Worm (Caenorhabditis elegans): Measurements from ENCODE around the gene C31A11.13.

The C31A11.13 gene

DNA sequence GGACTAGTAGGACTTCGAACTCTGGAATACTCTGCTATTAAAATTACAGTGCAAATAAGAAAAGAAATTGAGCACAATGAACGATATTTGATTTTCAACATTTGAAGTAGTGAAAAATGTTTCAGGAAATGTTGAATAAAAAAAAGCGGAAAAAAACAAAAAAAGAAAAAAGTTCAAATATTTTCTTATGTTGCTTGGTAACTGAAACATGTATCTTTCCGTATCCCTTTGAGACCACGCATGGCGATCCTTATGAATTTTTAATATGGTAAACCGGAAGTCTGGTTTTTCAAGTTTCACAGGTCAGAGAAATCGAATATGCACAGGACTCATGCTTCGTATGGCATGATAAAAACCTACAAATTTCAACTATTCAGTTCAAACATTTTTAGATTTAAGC, 14.7 kb downstream of the C31A11.13 start, which contains the start of gene F28G4.3:
F28G4.3 (minus strand) TSS at position 101 of the 400 bp plus-strand sequence.
- no peak for TF ChIP-seq ceh-43 (GFP tag; optimal IDR thresholded peaks at IDR 0.05)
- no peak for TF ChIP-seq ham-2 (GFP tag; optimal IDR thresholded peaks at IDR 0.05)
- no peak for TF ChIP-seq ztf-11 (tag; optimal IDR thresholded peaks at IDR 0.05)
- no peak for TF ChIP-seq ces-1 (GFP tag; optimal IDR thresholded peaks at IDR 0.05)
- TF ChIP-seq M03D4.4 (tag; optimal IDR thresholded peaks at IDR 0.05) = no peak
- no peak for TF ChIP-seq cnd-1 (tag; optimal IDR thresholded peaks at IDR 0.05)

DNA sequence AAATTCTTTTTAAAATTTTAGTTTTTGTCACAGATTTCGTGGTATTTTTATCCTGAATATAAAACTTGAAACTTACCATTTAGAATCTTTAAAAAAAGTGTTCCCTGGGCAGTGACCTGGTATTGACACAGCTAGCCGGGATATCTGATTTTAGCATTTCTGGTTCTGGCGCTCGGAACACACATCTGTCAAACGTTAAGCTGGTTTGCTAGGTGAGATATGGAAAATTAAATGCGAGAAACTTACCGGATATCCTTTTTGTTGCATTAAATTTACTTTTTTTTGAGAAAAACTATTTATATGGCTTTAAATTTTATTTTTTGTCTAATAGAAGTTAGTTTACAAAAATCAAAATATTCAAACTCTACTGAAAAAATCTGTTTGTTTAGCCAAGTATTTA, 16.6 kb downstream of the C31A11.13 start, which contains the start of gene F28G4.4:
F28G4.4 (minus strand) TSS at position 101 of the 400 bp plus-strand sequence.
- no peak for TF ChIP-seq cnd-1 (tag; optimal IDR thresholded peaks at IDR 0.05)
- no peak for TF ChIP-seq unc-39 (tag; optimal IDR thresholded peaks at IDR 0.05)
- TF ChIP-seq nhr-2 (tag; optimal IDR thresholded peaks at IDR 0.05) = no peak
- no peak for TF ChIP-seq nhr-76 (tag; optimal IDR thresholded peaks at IDR 0.05)
- no peak for TF ChIP-seq ham-2 (GFP tag; optimal IDR thresholded peaks at IDR 0.05)
- no peak for TF ChIP-seq elt-3 (tag; optimal IDR thresholded peaks at IDR 0.05)
- no peak for TF ChIP-seq ztf-11 (tag; optimal IDR thresholded peaks at IDR 0.05)
- TF ChIP-seq mls-2 (tag; optimal IDR thresholded peaks at IDR 0.05) = no peak
- no peak for TF ChIP-seq ceh-43 (GFP tag; optimal IDR thresholded peaks at IDR 0.05)
- no peak for TF ChIP-seq ceh-83 (GFP tag; optimal IDR thresholded peaks at IDR 0.05)
- no peak for TF ChIP-seq lin-32 (GFP tag; optimal IDR thresholded peaks at IDR 0.05)

ce11 chrV:16282147-16282546, 20.2 kb downstream of the C31A11.13 start, which contains the start of gene F28G4.2:
TSS of gene F28G4.2 (minus strand) at chrV:16282321.
- TF ChIP-seq elt-1 (tag; optimal IDR thresholded peaks at IDR 0.05; ENCODE audit: borderline replicate concordance, insufficient read depth) (peak; percentile 63), flh-1 (GFP tag; optimal IDR thresholded peaks at IDR 0.05) (no peak)

DNA sequence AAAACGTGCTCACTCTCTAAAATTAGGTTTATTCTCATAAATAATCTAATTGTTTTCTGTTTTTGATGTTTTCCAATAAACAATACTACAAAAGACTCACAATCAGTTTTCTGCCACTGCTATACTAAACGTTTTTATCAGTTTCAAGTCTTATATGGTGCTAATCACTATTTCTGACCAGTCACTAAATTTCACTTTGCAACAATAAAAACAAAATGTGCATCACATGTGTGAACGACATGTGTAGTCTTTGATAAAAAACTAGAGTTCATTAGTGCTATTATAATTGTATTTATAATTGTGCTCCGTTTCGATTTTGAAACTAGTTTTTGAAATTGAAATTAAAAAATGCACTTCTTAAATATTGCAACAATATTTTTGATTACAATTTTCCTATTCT, 24.4 kb downstream of the C31A11.13 start, which contains the start of gene cyp-37B1:
cyp-37B1 (plus strand) TSS at position 199 of the 400 bp plus-strand sequence.
- no peak for TF ChIP-seq lsy-2 (tag; optimal IDR thresholded peaks at IDR 0.05)
- TF ChIP-seq zip-8 (tag; optimal IDR thresholded peaks at IDR 0.05) = no peak
- no peak for TF ChIP-seq blmp-1 (tag; optimal IDR thresholded peaks at IDR 0.05)
- TF ChIP-seq hlh-1 (tag; optimal IDR thresholded peaks at IDR 0.05) = no peak
- TF ChIP-seq unc-120 (tag; optimal IDR thresholded peaks at IDR 0.05; ENCODE audit: poor library complexity, severe bottlenecking) = no peak
- TF ChIP-seq bed-3 (GFP tag; optimal IDR thresholded peaks at IDR 0.05) = no peak
- no peak for TF ChIP-seq nhr-2 (tag; optimal IDR thresholded peaks at IDR 0.05)
- TF ChIP-seq ces-1 (GFP tag; optimal IDR thresholded peaks at IDR 0.05) = no peak
- no peak for TF ChIP-seq ceh-43 (GFP tag; optimal IDR thresholded peaks at IDR 0.05)
- TF ChIP-seq elt-1 (tag; optimal IDR thresholded peaks at IDR 0.05; ENCODE audit: borderline replicate concordance, insufficient read depth) = no peak
- TF ChIP-seq M03D4.4 (tag; optimal IDR thresholded peaks at IDR 0.05) = no peak
- no peak for TF ChIP-seq cnd-1 (tag; optimal IDR thresholded peaks at IDR 0.05)
- no peak for TF ChIP-seq elt-3 (tag; optimal IDR thresholded peaks at IDR 0.05)
- TF ChIP-seq snpc-4 (tag; optimal IDR thresholded peaks at IDR 0.05) = no peak
- TF ChIP-seq ceh-39 (tag; optimal IDR thresholded peaks at IDR 0.05) = no peak
- TF ChIP-seq mab-5 (tag; optimal IDR thresholded peaks at IDR 0.05) = no peak
- no peak for TF ChIP-seq nhr-237 (tag; optimal IDR thresholded peaks at IDR 0.05)
- no peak for TF ChIP-seq flh-1 (GFP tag; optimal IDR thresholded peaks at IDR 0.05)
- TF ChIP-seq unc-39 (tag; optimal IDR thresholded peaks at IDR 0.05) = no peak

DNA sequence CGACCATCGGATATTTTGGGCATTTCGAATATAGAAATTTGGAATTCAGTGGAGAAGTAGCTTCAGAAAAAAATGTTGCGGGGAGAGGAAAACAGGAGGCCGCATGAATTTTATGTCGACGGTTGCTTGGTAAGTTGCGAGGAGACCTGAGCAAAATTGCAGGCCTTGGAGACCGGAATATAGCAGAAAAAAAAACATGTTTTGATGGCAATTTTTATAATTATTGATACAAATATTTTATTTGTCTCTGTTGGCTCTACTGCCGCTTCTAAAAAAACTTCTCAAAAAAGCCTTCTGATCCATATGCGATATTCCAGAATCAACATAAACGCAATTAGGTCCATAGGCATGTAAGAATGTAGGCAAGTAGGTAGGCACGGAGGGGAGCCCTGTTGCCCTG, 27.0 kb downstream of the C31A11.13 start, which contains the start of gene pacl-1:
pacl-1 (minus strand) TSS at position 101 of the 400 bp plus-strand sequence.
- TF ChIP-seq lsy-2 (tag; optimal IDR thresholded peaks at IDR 0.05) (no peak), ztf-11 (tag; optimal IDR thresholded peaks at IDR 0.05) (no peak), M03D4.4 (tag; optimal IDR thresholded peaks at IDR 0.05) (no peak), mep-1 (tag; optimal IDR thresholded peaks at IDR 0.05) (no peak), bed-3 (GFP tag; optimal IDR thresholded peaks at IDR 0.05) (no peak), drap-1 (GFP tag; optimal IDR thresholded peaks at IDR 0.05) (no peak), elt-1 (tag; optimal IDR thresholded peaks at IDR 0.05; ENCODE audit: borderline replicate concordance, insufficient read depth) (no peak), unc-62 (GFP tag; optimal IDR thresholded peaks at IDR 0.05) (no peak), nhr-76 (tag; optimal IDR thresholded peaks at IDR 0.05) (no peak), lin-13 (tag; optimal IDR thresholded peaks at IDR 0.05) (no peak), hlh-1 (tag; optimal IDR thresholded peaks at IDR 0.05) (no peak), sptf-1 (tag; optimal IDR thresholded peaks at IDR 0.05) (no peak), unc-39 (tag; optimal IDR thresholded peaks at IDR 0.05) (no peak), unc-120 (tag; optimal IDR thresholded peaks at IDR 0.05; ENCODE audit: poor library complexity, severe bottlenecking) (no peak), nhr-12 (tag; optimal IDR thresholded peaks at IDR 0.05) (no peak), lin-32 (GFP tag; optimal IDR thresholded peaks at IDR 0.05) (no peak), snpc-4 (tag; optimal IDR thresholded peaks at IDR 0.05) (no peak), ces-1 (GFP tag; optimal IDR thresholded peaks at IDR 0.05) (no peak)
